Fruit fly (Drosophila melanogaster): ENCODE results near the gene Atac3.

The Atac3 gene

dm6 chr3L:327833-328232, at the start of gene Atac3, which contains the start of gene Ptpmeg:
Atac3 (minus strand) TSS chr3L:327992.
Ptpmeg (plus strand) TSS chr3L:328097.
- TF ChIP-seq Sin3A (optimal IDR thresholded peaks at IDR 0.05) = no peak
- no peak for TF ChIP-seq psq (optimal IDR thresholded peaks at IDR 0.05)
- no peak for TF ChIP-seq Myc (optimal IDR thresholded peaks at IDR 0.05)

dm6 chr3L:375672-376071, 47.9 kb upstream of the Atac3 start:
- TF ChIP-seq ttk (optimal IDR thresholded peaks at IDR 0.05) (no peak), insv (optimal IDR thresholded peaks at IDR 0.05) (no peak), Sin3A (optimal IDR thresholded peaks at IDR 0.05) (no peak), Myc (optimal IDR thresholded peaks at IDR 0.05) (no peak), psq (optimal IDR thresholded peaks at IDR 0.05) (no peak), h (optimal IDR thresholded peaks at IDR 0.05) (no peak)

dm6 chr3L:374582-374981, 46.8 kb upstream of the Atac3 start:
- TF ChIP-seq psq (optimal IDR thresholded peaks at IDR 0.05) = no peak

- TF ChIP-seq Myc (optimal IDR thresholded peaks at IDR 0.05) (no peak), psq (optimal IDR thresholded peaks at IDR 0.05) (no peak), ttk (optimal IDR thresholded peaks at IDR 0.05) (no peak), Sin3A (optimal IDR thresholded peaks at IDR 0.05) (no peak), insv (optimal IDR thresholded peaks at IDR 0.05) (no peak), h (optimal IDR thresholded peaks at IDR 0.05) (no peak)
Observed at dm6 chr3L:371228-371627, 43.4 kb upstream of the Atac3 start.

- TF ChIP-seq ttk (optimal IDR thresholded peaks at IDR 0.05) = no peak
- no peak for TF ChIP-seq insv (optimal IDR thresholded peaks at IDR 0.05)
- TF ChIP-seq psq (optimal IDR thresholded peaks at IDR 0.05) = no peak
Observed at dm6 chr3L:366337-366736, 38.5 kb upstream of the Atac3 start, which contains the start of gene CG13884. CG13884 (minus strand) TSS chr3L:366437.

dm6 chr3L:361201-361600, 33.4 kb upstream of the Atac3 start, which contains the start of the genes Cdc5 and CG1233:
Cdc5 (minus strand) TSS chr3L:361383.
CG1233 (plus strand) TSS chr3L:361472.
- TF ChIP-seq h (optimal IDR thresholded peaks at IDR 0.05) (no peak), psq (optimal IDR thresholded peaks at IDR 0.05) (no peak), Sin3A (optimal IDR thresholded peaks at IDR 0.05) (no peak), ttk (optimal IDR thresholded peaks at IDR 0.05) (no peak), insv (optimal IDR thresholded peaks at IDR 0.05) (no peak), Myc (optimal IDR thresholded peaks at IDR 0.05) (no peak)

dm6 chr3L:357681-358080, 29.9 kb upstream of the Atac3 start, which contains the start of gene Roc1b:
Roc1b (plus strand) TSS chr3L:357981.
- no peak for TF ChIP-seq h (optimal IDR thresholded peaks at IDR 0.05)
- TF ChIP-seq psq (optimal IDR thresholded peaks at IDR 0.05) = no peak
- no peak for TF ChIP-seq Myc (optimal IDR thresholded peaks at IDR 0.05)
- TF ChIP-seq Sin3A (optimal IDR thresholded peaks at IDR 0.05) = no peak
- TF ChIP-seq ttk (optimal IDR thresholded peaks at IDR 0.05) = no peak
- TF ChIP-seq insv (optimal IDR thresholded peaks at IDR 0.05) = no peak

- TF ChIP-seq psq (optimal IDR thresholded peaks at IDR 0.05) (no peak), h (optimal IDR thresholded peaks at IDR 0.05) (no peak), Sin3A (optimal IDR thresholded peaks at IDR 0.05) (no peak), insv (optimal IDR thresholded peaks at IDR 0.05) (no peak), Myc (optimal IDR thresholded peaks at IDR 0.05) (no peak), ttk (optimal IDR thresholded peaks at IDR 0.05) (no peak)
Observed at dm6 chr3L:356016-356472, 28.3 kb upstream of the Atac3 start, which contains the start of gene CG1231. CG1231 (plus strand) TSS chr3L:356422.

- TF ChIP-seq Myc (optimal IDR thresholded peaks at IDR 0.05) (no peak), insv (optimal IDR thresholded peaks at IDR 0.05) (no peak), h (optimal IDR thresholded peaks at IDR 0.05) (no peak), ttk (optimal IDR thresholded peaks at IDR 0.05) (no peak), psq (optimal IDR thresholded peaks at IDR 0.05) (no peak), Sin3A (optimal IDR thresholded peaks at IDR 0.05) (no peak)
Observed at dm6 chr3L:350651-351228, 22.9 kb upstream of the Atac3 start.

- TF ChIP-seq Sin3A (optimal IDR thresholded peaks at IDR 0.05) (no peak), Myc (optimal IDR thresholded peaks at IDR 0.05) (no peak)
Observed at dm6 chr3L:349751-350150, 22.0 kb upstream of the Atac3 start.

dm6 chr3L:348406-348743, 20.6 kb upstream of the Atac3 start:
- TF ChIP-seq Sin3A (optimal IDR thresholded peaks at IDR 0.05) = no peak
- TF ChIP-seq psq (optimal IDR thresholded peaks at IDR 0.05) = no peak
- TF ChIP-seq insv (optimal IDR thresholded peaks at IDR 0.05) = no peak
- TF ChIP-seq h (optimal IDR thresholded peaks at IDR 0.05) = no peak
- TF ChIP-seq Myc (optimal IDR thresholded peaks at IDR 0.05) = no peak
- no peak for TF ChIP-seq ttk (optimal IDR thresholded peaks at IDR 0.05)

- TF ChIP-seq Sin3A (optimal IDR thresholded peaks at IDR 0.05) (no peak), psq (optimal IDR thresholded peaks at IDR 0.05) (no peak), h (optimal IDR thresholded peaks at IDR 0.05) (no peak), ttk (optimal IDR thresholded peaks at IDR 0.05) (no peak), insv (optimal IDR thresholded peaks at IDR 0.05) (no peak), Myc (optimal IDR thresholded peaks at IDR 0.05) (no peak)
Observed at dm6 chr3L:347641-348405, 20.0 kb upstream of the Atac3 start.
